Fruit fly (Drosophila melanogaster): ENCODE results near the gene Ravus.

- no peak for TF ChIP-seq CG15710 (tag; optimal IDR thresholded peaks at IDR 0.05)
- no peak for TF ChIP-seq CG14655 (GFP tag; optimal IDR thresholded peaks at IDR 0.05)
- TF ChIP-seq Pif1B (GFP tag; optimal IDR thresholded peaks at IDR 0.05), result no peak
- no peak for TF ChIP-seq EcR (GFP tag; optimal IDR thresholded peaks at IDR 0.05)
- TF ChIP-seq CG12605 (GFP tag; IDR thresholded peaks at IDR 0.05), result no peak
Observed at dm6 chr3R:13313088-13313487, 49.2 kb upstream of the Ravus start, which contains the start of gene CG44142.
